Fruit fly (Drosophila melanogaster) whole organism, pupa: ENCODE measurements around the gene AMPKalpha.

Source experiments
- CG10348 ChIP-seq: fragments of 200-800 bp; sonication (Bioruptor generic); IDR thresholded peaks from 2 replicates; pipeline ENCODE4 v1.3.6; 2022; ENCODE audit warnings: missing biosample characterization, missing genetic modification characterization
- CG12605 ChIP-seq: fragments of 200-800 bp; sonication (Bioruptor generic); IDR thresholded peaks from 2 replicates; pipeline ENCODE4 v1.3.6; 2022; ENCODE audit warnings: missing biosample characterization, missing genetic modification characterization
- CG32121 ChIP-seq: fragments of 200-800 bp; sonication (Bioruptor generic); IDR thresholded peaks from 2 replicates; pipeline ENCODE4 v1.3.6; 2022; ENCODE audit warnings: missing biosample characterization, missing genetic modification characterization
- CG34367 ChIP-seq: fragments of 200-800 bp; sonication (Bioruptor generic); optimal IDR thresholded peaks from 2 replicates; lab custom pipeline; 2018; ENCODE audit warnings: missing biosample characterization, mild to moderate bottlenecking, missing genetic modification characterization
- CG8159 ChIP-seq: fragments of 200-800 bp; sonication (Bioruptor generic); optimal IDR thresholded peaks from 3 replicates; lab custom pipeline; 2018; ENCODE audit warnings: missing biosample characterization, mild to moderate bottlenecking, missing genetic modification characterization, moderate library complexity
- D1 ChIP-seq: fragments of 200-800 bp; sonication (Bioruptor generic); optimal IDR thresholded peaks from 2 replicates; lab custom pipeline; 2018; ENCODE audit warnings: missing biosample characterization, mild to moderate bottlenecking, missing genetic modification characterization, moderate library complexity
- EcR ChIP-seq: fragments of 200-800 bp; sonication (Bioruptor generic); optimal IDR thresholded peaks from 3 replicates; lab custom pipeline; 2019; ENCODE audit warnings: missing biosample characterization, missing genetic modification characterization, mild to moderate bottlenecking, moderate library complexity, missing genetic modification reagents
- Ets98B ChIP-seq: fragments of 200-800 bp; sonication (Bioruptor generic); IDR thresholded peaks from 2 replicates; pipeline ENCODE4 v1.3.6; 2022; ENCODE audit warnings: missing biosample characterization, missing genetic modification characterization
- Pif1B ChIP-seq: fragments of 200-800 bp; sonication (Bioruptor generic); optimal IDR thresholded peaks from 3 replicates; lab custom pipeline; 2016; ENCODE audit warnings: missing biosample characterization, missing genetic modification characterization
- Snoo ChIP-seq: fragments of 200-800 bp; sonication (Bioruptor generic); optimal IDR thresholded peaks from 3 replicates; lab custom pipeline; 2017; ENCODE audit warnings: missing biosample characterization, mild to moderate bottlenecking, missing genetic modification characterization, inconsistent platforms
- gl ChIP-seq: fragments of 200-800 bp; sonication (Bioruptor generic); optimal IDR thresholded peaks from 2 replicates; lab custom pipeline; 2018; ENCODE audit warnings: missing biosample characterization, mild to moderate bottlenecking, missing genetic modification characterization

DNA sequence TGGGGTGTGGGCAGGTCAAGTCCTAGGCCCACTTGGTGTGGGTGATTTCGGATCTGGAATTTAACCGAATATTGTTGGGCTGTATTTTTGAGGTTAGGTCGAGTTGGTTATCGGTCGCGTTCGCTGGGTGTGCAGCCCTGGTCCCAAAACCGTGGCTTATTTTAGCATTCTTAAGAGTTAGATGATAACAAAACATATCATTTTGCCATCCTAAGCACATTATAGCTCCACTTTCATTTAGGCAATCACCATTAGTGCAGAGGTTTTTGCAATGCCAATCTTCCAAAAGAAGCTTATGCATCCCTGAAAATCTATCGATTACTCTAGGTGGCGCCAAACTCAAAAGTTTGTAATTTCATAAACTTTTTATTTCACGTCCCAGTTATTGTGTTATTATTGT, 26.1 kb upstream of the AMPKalpha start, which contains the start of gene MTPAP:
- TF ChIP-seq Pif1B (GFP tag; lab: Kevin White, UChicago) (no peak), gl (tag; lab: Kevin White, UChicago) (no peak), CG32121 (GFP tag; lab: Robert Waterston, UW) (no peak), CG12605 (GFP tag; lab: Robert Waterston, UW) (no peak), Snoo (tag; lab: Kevin White, UChicago) (no peak), Ets98B (GFP tag; lab: Robert Waterston, UW) (no peak), CG10348 (no peak), CG34367 (tag; lab: Kevin White, UChicago) (no peak), D1 (tag; lab: Kevin White, UChicago) (no peak), EcR (GFP tag; lab: Kevin White, UChicago) (no peak), CG8159 (tag; lab: Kevin White, UChicago) (no peak)
